Worm (Caenorhabditis elegans) whole organism, L4/young adult: ENCODE measurements around the gene srz-13.

Experiments used
- W03F9.2 ChIP-seq: fragments of 150-350 bp; optimal IDR thresholded peaks from 2 replicates; lab custom pipeline; 2014; ENCODE audit warnings: missing biosample characterization, missing genetic modification characterization
- him-1 ChIP-seq: sonication (generic microtip); optimal IDR thresholded peaks from 2 replicates; lab custom pipeline; 2016; ENCODE audit warnings: missing genotype, missing genetic modification reagents, missing genetic modification characterization, missing compliant biosample characterization

DNA sequence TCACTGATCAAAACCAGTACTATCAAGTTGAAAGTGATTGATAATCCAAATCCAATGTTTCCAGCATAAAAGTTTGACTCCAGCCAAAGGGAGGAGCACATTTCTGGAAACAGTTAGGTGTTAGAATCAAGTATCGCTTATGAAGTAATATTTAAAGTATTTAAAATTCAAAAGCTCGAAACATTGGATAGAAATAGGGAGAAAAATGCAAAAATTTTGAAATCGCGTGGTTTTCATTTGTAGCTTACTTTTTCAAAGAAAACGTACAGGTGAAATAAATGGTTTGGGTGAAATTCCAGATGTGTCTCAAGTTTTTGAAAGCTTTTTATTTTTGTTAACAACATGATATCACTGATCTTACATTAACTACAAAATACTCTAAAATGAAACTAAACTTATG, 13.2 kb upstream of the srz-13 start, which contains the start of gene str-111:
- TF ChIP-seq W03F9.2 (tag; lab: Kevin White, UChicago) (no peak), him-1 (tag; lab: Kevin White, UChicago) (no peak)
